In the genomic region with DNA sequence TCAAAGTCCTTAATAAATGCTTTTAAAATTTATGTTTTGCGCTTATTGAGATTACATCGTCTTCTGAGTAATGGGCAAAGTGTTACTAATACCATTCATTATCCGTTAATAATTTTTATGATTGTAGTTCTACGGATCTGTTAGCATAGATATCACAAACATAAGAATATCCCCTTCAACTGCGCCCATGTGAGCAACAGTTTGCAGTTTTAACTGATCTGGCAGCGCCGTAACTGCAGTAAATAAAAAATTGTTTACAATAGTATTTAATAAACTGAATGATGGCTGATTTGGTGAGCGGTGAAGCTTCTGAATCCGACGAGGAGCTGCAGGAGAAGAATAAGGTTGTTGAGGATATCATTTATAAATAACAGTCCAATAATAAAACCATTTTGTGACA, we compare ENCODE assay signal across 1 fruit fly cellular context.
TF ChIP-seq lines count a peak whose summit lies in the region.

A gene (plus strand): TSS at position 198 of the 400 bp plus-strand sequence.

TF ChIP-seq in whole organism, embryonic, 481 proteins besides CTCF, POLR2A, EP300 and RAD21 (continued from another document and continues in another):
- TF ChIP-seq pzg (GFP tag; optimal IDR thresholded peaks at IDR 0.05; lab: Kevin White, UChicago) (peak; percentile 22), Hr51 (GFP tag; optimal IDR thresholded peaks at IDR 0.05; lab: Kevin White, UChicago) (peak in 1 of 2 experiments; percentile 9), BtbVII (GFP tag; optimal IDR thresholded peaks at IDR 0.05; lab: Kevin White, UChicago) (no peak), CG2116 (GFP tag; optimal IDR thresholded peaks at IDR 0.05; lab: Kevin White, UChicago) (no peak), tio (GFP tag; optimal IDR thresholded peaks at IDR 0.05; lab: Kevin White, UChicago) (peak; percentile 19), Dp (GFP tag; optimal IDR thresholded peaks at IDR 0.05; lab: Kevin White, UChicago) (no peak), dysf (GFP tag; IDR thresholded peaks at IDR 0.05; lab: Robert Waterston, UW) (no peak), Ptx1 (GFP tag; IDR thresholded peaks at IDR 0.05; lab: Robert Waterston, UW) (peak; percentile 18; the same call in 1 of the 2 replicates), CG15269 (tag; optimal IDR thresholded peaks at IDR 0.05; lab: Kevin White, UChicago) (no peak), gfzf (GFP tag; optimal IDR thresholded peaks at IDR 0.05; lab: Kevin White, UChicago) (no peak), BEAF-32 (GFP tag; optimal IDR thresholded peaks at IDR 0.05; lab: Kevin White, UChicago) (no peak), Vsx1 (GFP tag; optimal IDR thresholded peaks at IDR 0.05; lab: Kevin White, UChicago) (no peak), pita (GFP tag; optimal IDR thresholded peaks at IDR 0.05; lab: Kevin White, UChicago) (no peak), dimm (GFP tag; IDR thresholded peaks at IDR 0.05; lab: Robert Waterston, UW) (no peak), CG11398 (GFP tag; optimal IDR thresholded peaks at IDR 0.05; lab: Kevin White, UChicago) (no peak), slou (GFP tag; optimal IDR thresholded peaks at IDR 0.05; lab: Kevin White, UChicago) (no peak), CG13287 (GFP tag; IDR thresholded peaks at IDR 0.05; lab: Robert Waterston, UW; ENCODE audit: partially characterized antibody) (peak; percentile 33; the same call in 1 of the 2 replicates), da (GFP tag; optimal IDR thresholded peaks at IDR 0.05; lab: Kevin White, UChicago) (no peak), klu (GFP tag; IDR thresholded peaks at IDR 0.05; lab: Robert Waterston, UW) (no peak), CG31441 (GFP tag; IDR thresholded peaks at IDR 0.05; lab: Robert Waterston, UW) (no peak), hkb (optimal IDR thresholded peaks at IDR 0.05; lab: Kevin White, UChicago) (no peak), hkb (GFP tag; IDR thresholded peaks at IDR 0.05; lab: Robert Waterston, UW) (0 out of 2 replicates have a peak, but pooled peaks have one; percentile 34), CG6765 (GFP tag; optimal IDR thresholded peaks at IDR 0.05; lab: Kevin White, UChicago) (no peak), CG1647 (GFP tag; optimal IDR thresholded peaks at IDR 0.05; lab: Kevin White, UChicago) (peak; percentile 51), sd (tag; optimal IDR thresholded peaks at IDR 0.05; lab: Kevin White, UChicago) (no peak), btn (GFP tag; optimal IDR thresholded peaks at IDR 0.05; lab: Kevin White, UChicago) (no peak), E2f1 (GFP tag; IDR thresholded peaks at IDR 0.05; lab: Robert Waterston, UW) (no peak), CG8359 (GFP tag; optimal IDR thresholded peaks at IDR 0.05; lab: Kevin White, UChicago; ENCODE audit: borderline replicate concordance) (no peak), Optix (GFP tag; IDR thresholded peaks at IDR 0.05; lab: Robert Waterston, UW) (no peak; the same call in 2 of the 3 replicates), E2f2 (GFP tag; IDR thresholded peaks at IDR 0.05; lab: Robert Waterston, UW) (no peak), CG4404 (GFP tag; IDR thresholded peaks at IDR 0.05; lab: Robert Waterston, UW) (no peak), sob (GFP tag; IDR thresholded peaks at IDR 0.05; lab: Robert Waterston, UW) (no peak), CG17568 (GFP tag; optimal IDR thresholded peaks at IDR 0.05; lab: Kevin White, UChicago) (no peak), eve (GFP tag; optimal IDR thresholded peaks at IDR 0.05; lab: Kevin White, UChicago) (no peak), CG13624 (GFP tag; optimal IDR thresholded peaks at IDR 0.05; lab: Kevin White, UChicago) (peak; percentile 62), Xrp1 (GFP tag; IDR thresholded peaks at IDR 0.05; lab: Robert Waterston, UW) (peak; percentile 40; the same call in 1 of the 2 replicates), CG12744 (GFP tag; optimal IDR thresholded peaks at IDR 0.05; lab: Kevin White, UChicago) (no peak), schlank (tag; optimal IDR thresholded peaks at IDR 0.05; lab: Kevin White, UChicago) (no peak), fd96Cb (tag; optimal IDR thresholded peaks at IDR 0.05; lab: Kevin White, UChicago) (peak; percentile 36), al (GFP tag; IDR thresholded peaks at IDR 0.05; lab: Robert Waterston, UW) (peak; percentile 15; the same call in 1 of the 2 replicates), ems (GFP tag; optimal IDR thresholded peaks at IDR 0.05; lab: Kevin White, UChicago) (no peak), CG8478 (optimal IDR thresholded peaks at IDR 0.05; lab: Kevin White, UChicago) (no peak), CG34376 (GFP tag; optimal IDR thresholded peaks at IDR 0.05; lab: Kevin White, UChicago) (peak; percentile 0), trh (GFP tag; optimal IDR thresholded peaks at IDR 0.05; lab: Kevin White, UChicago) (no peak), seq (GFP tag; IDR thresholded peaks at IDR 0.05; lab: Robert Waterston, UW) (no peak), CG9817 (tag; optimal IDR thresholded peaks at IDR 0.05; lab: Kevin White, UChicago) (peak; percentile 52), CG6254 (GFP tag; optimal IDR thresholded peaks at IDR 0.05; lab: Kevin White, UChicago) (no peak), Tbp (GFP tag; optimal IDR thresholded peaks at IDR 0.05; lab: Kevin White, UChicago) (no peak), H2.0 (GFP tag; IDR thresholded peaks at IDR 0.05; lab: Robert Waterston, UW) (no peak), caup (GFP tag; optimal IDR thresholded peaks at IDR 0.05; lab: Kevin White, UChicago; ENCODE audit: severe bottlenecking) (peak; percentile 23), PHDP (tag; optimal IDR thresholded peaks at IDR 0.05; lab: Kevin White, UChicago) (no peak), CG15696 (tag; optimal IDR thresholded peaks at IDR 0.05; lab: Kevin White, UChicago) (peak; percentile 40), MTF-1 (GFP tag; optimal IDR thresholded peaks at IDR 0.05; lab: Kevin White, UChicago; ENCODE audit: borderline replicate concordance) (peak; percentile 11), gsb (GFP tag; IDR thresholded peaks at IDR 0.05; lab: Robert Waterston, UW) (no peak), CG18476 (GFP tag; optimal IDR thresholded peaks at IDR 0.05; lab: Kevin White, UChicago) (peak; percentile 21), CG10366 (GFP tag; IDR thresholded peaks at IDR 0.05; lab: Robert Waterston, UW) (no peak), pb (GFP tag; optimal IDR thresholded peaks at IDR 0.05; lab: Kevin White, UChicago) (no peak), knrl (GFP tag; IDR thresholded peaks at IDR 0.05; lab: Robert Waterston, UW; ENCODE audit: partially characterized antibody) (no peak), Blimp-1 (GFP tag; optimal IDR thresholded peaks at IDR 0.05; lab: Kevin White, UChicago) (no peak), sens-2 (GFP tag; IDR thresholded peaks at IDR 0.05; lab: Robert Waterston, UW) (no peak), vvl (GFP tag; IDR thresholded peaks at IDR 0.05; lab: Robert Waterston, UW) (peak; percentile 41; the same call in 1 of the 2 replicates), Deaf1 (tag; optimal IDR thresholded peaks at IDR 0.05; lab: Kevin White, UChicago) (no peak), pho (GFP tag; optimal IDR thresholded peaks at IDR 0.05; lab: Kevin White, UChicago) (peak; percentile 57), CG34422 (GFP tag; IDR thresholded peaks at IDR 0.05; lab: Robert Waterston, UW) (peak; percentile 25; the same call in 1 of the 3 replicates), az2 (GFP tag; optimal IDR thresholded peaks at IDR 0.05; lab: Kevin White, UChicago) (peak; percentile 62), CG4424 (GFP tag; optimal IDR thresholded peaks at IDR 0.05; lab: Kevin White, UChicago) (peak; percentile 29), CG12391 (tag; optimal IDR thresholded peaks at IDR 0.05; lab: Kevin White, UChicago) (peak; percentile 56), CkIIα-i1 (GFP tag; IDR thresholded peaks at IDR 0.05; lab: Robert Waterston, UW) (no peak), CG42726 (GFP tag; IDR thresholded peaks at IDR 0.05; lab: Robert Waterston, UW; ENCODE audit: partially characterized antibody) (no peak), Dll (GFP tag; IDR thresholded peaks at IDR 0.05; lab: Robert Waterston, UW; ENCODE audit: partially characterized antibody) (no peak), CG16863 (GFP tag; optimal IDR thresholded peaks at IDR 0.05; lab: Kevin White, UChicago) (peak; percentile 50), CG33213 (GFP tag; optimal IDR thresholded peaks at IDR 0.05; lab: Kevin White, UChicago) (peak; percentile 57), CG6683 (GFP tag; optimal IDR thresholded peaks at IDR 0.05; lab: Kevin White, UChicago) (no peak), CG14965 (GFP tag; optimal IDR thresholded peaks at IDR 0.05; lab: Kevin White, UChicago; ENCODE audit: borderline replicate concordance) (no peak), CG31388 (GFP tag; optimal IDR thresholded peaks at IDR 0.05; lab: Kevin White, UChicago) (no peak), twi (tag; optimal IDR thresholded peaks at IDR 0.05; lab: Kevin White, UChicago) (no peak), ci (GFP tag; IDR thresholded peaks at IDR 0.05; lab: Robert Waterston, UW) (no peak), Jarid2 (GFP tag; optimal IDR thresholded peaks at IDR 0.05; lab: Kevin White, UChicago) (no peak), CG8924 (tag; optimal IDR thresholded peaks at IDR 0.05; lab: Kevin White, UChicago) (peak; percentile 58), CG17829 (tag; optimal IDR thresholded peaks at IDR 0.05; lab: Kevin White, UChicago) (peak; percentile 45), H15 (GFP tag; IDR thresholded peaks at IDR 0.05; lab: Robert Waterston, UW) (0 out of 3 replicates have a peak, but pooled peaks have one; percentile 33), Hsf (GFP tag; optimal IDR thresholded peaks at IDR 0.05; lab: Kevin White, UChicago) (peak; percentile 50), lov (optimal IDR thresholded peaks at IDR 0.05; lab: Kevin White, UChicago) (no peak), lov (GFP tag; IDR thresholded peaks at IDR 0.05; lab: Robert Waterston, UW) (no peak), danr (GFP tag; IDR thresholded peaks at IDR 0.05; lab: Robert Waterston, UW) (0 out of 2 replicates have a peak, but pooled peaks have one; percentile 6), sisA (GFP tag; IDR thresholded peaks at IDR 0.05; lab: Robert Waterston, UW) (peak; percentile 14; the same call in 1 of the 2 replicates), CG31224 (GFP tag; IDR thresholded peaks at IDR 0.05; lab: Robert Waterston, UW) (no peak), Dref (GFP tag; IDR thresholded peaks at IDR 0.05; lab: Robert Waterston, UW) (no peak), fu2 (GFP tag; optimal IDR thresholded peaks at IDR 0.05; lab: Kevin White, UChicago) (peak; percentile 16), ro (GFP tag; IDR thresholded peaks at IDR 0.05; lab: Robert Waterston, UW) (no peak), Dfd (GFP tag; optimal IDR thresholded peaks at IDR 0.05; lab: Kevin White, UChicago) (no peak), Side (GFP tag; optimal IDR thresholded peaks at IDR 0.05; lab: Kevin White, UChicago) (peak; percentile 65), tx (GFP tag; optimal IDR thresholded peaks at IDR 0.05; lab: Kevin White, UChicago) (peak; percentile 16), HHEX (GFP tag; optimal IDR thresholded peaks at IDR 0.05; lab: Kevin White, UChicago) (peak; percentile 37), CG2199 (GFP tag; IDR thresholded peaks at IDR 0.05; lab: Robert Waterston, UW) (no peak), gsb-n (tag; optimal IDR thresholded peaks at IDR 0.05; lab: Kevin White, UChicago) (peak; percentile 13), CG15011 (GFP tag; optimal IDR thresholded peaks at IDR 0.05; lab: Kevin White, UChicago) (no peak), nom (GFP tag; optimal IDR thresholded peaks at IDR 0.05; lab: Kevin White, UChicago) (no peak), pfk (GFP tag; optimal IDR thresholded peaks at IDR 0.05; lab: Kevin White, UChicago) (no peak), pum (GFP tag; optimal IDR thresholded peaks at IDR 0.05; lab: Kevin White, UChicago) (peak; percentile 60), Mes4 (GFP tag; optimal IDR thresholded peaks at IDR 0.05; lab: Kevin White, UChicago) (no peak), Lim3 (GFP tag; IDR thresholded peaks at IDR 0.05; lab: Robert Waterston, UW) (no peak), B-H1 (GFP tag; IDR thresholded peaks at IDR 0.05; lab: Robert Waterston, UW) (no peak), odd (GFP tag; optimal IDR thresholded peaks at IDR 0.05; lab: Kevin White, UChicago) (no peak), Asciz (GFP tag; optimal IDR thresholded peaks at IDR 0.05; lab: Kevin White, UChicago) (peak; percentile 15), CG18262 (tag; optimal IDR thresholded peaks at IDR 0.05; lab: Kevin White, UChicago) (peak; percentile 37), Lhr (GFP tag; optimal IDR thresholded peaks at IDR 0.05; lab: Kevin White, UChicago) (no peak), Mad (GFP tag; optimal IDR thresholded peaks at IDR 0.05; lab: Kevin White, UChicago) (no peak), otp (GFP tag; IDR thresholded peaks at IDR 0.05; lab: Robert Waterston, UW) (no peak), hb (GFP tag; IDR thresholded peaks at IDR 0.05; lab: Robert Waterston, UW; ENCODE audit: partially characterized antibody) (no peak), CG10209 (GFP tag; optimal IDR thresholded peaks at IDR 0.05; lab: Kevin White, UChicago) (no peak), CG11456 (GFP tag; IDR thresholded peaks at IDR 0.05; lab: Robert Waterston, UW) (no peak), CG7963 (GFP tag; IDR thresholded peaks at IDR 0.05; lab: Robert Waterston, UW; ENCODE audit: partially characterized antibody) (no peak), luna (GFP tag; optimal IDR thresholded peaks at IDR 0.05; lab: Kevin White, UChicago) (no peak), psq (GFP tag; optimal IDR thresholded peaks at IDR 0.05; lab: Kevin White, UChicago) (no peak), br (optimal IDR thresholded peaks at IDR 0.05; lab: Kevin White, UChicago) (no peak), Rx (GFP tag; IDR thresholded peaks at IDR 0.05; lab: Robert Waterston, UW) (peak; percentile 16; the same call in 1 of the 2 replicates), CG10979 (tag; optimal IDR thresholded peaks at IDR 0.05; lab: Kevin White, UChicago) (peak; percentile 51), dm (GFP tag; optimal IDR thresholded peaks at IDR 0.05; lab: Kevin White, UChicago) (no peak), TFAM (GFP tag; optimal IDR thresholded peaks at IDR 0.05; lab: Kevin White, UChicago) (no peak), Fer3 (tag; optimal IDR thresholded peaks at IDR 0.05; lab: Kevin White, UChicago) (no peak), NC2β (GFP tag; optimal IDR thresholded peaks at IDR 0.05; lab: Kevin White, UChicago) (peak; percentile 68), chm (GFP tag; IDR thresholded peaks at IDR 0.05; lab: Robert Waterston, UW) (no peak), Dad (GFP tag; optimal IDR thresholded peaks at IDR 0.05; lab: Kevin White, UChicago) (peak; percentile 15), peb (GFP tag; IDR thresholded peaks at IDR 0.05; lab: Robert Waterston, UW) (no peak), CG9797 (GFP tag; optimal IDR thresholded peaks at IDR 0.05; lab: Kevin White, UChicago) (no peak), Spps (tag; optimal IDR thresholded peaks at IDR 0.05; lab: Kevin White, UChicago) (no peak), CG34224 (GFP tag; IDR thresholded peaks at IDR 0.05; lab: Robert Waterston, UW; ENCODE audit: partially characterized antibody) (no peak), zen (tag; optimal IDR thresholded peaks at IDR 0.05; lab: Kevin White, UChicago) (no peak)
